Fruit fly (Drosophila melanogaster): ENCODE data around the gene CG15528.

DNA sequence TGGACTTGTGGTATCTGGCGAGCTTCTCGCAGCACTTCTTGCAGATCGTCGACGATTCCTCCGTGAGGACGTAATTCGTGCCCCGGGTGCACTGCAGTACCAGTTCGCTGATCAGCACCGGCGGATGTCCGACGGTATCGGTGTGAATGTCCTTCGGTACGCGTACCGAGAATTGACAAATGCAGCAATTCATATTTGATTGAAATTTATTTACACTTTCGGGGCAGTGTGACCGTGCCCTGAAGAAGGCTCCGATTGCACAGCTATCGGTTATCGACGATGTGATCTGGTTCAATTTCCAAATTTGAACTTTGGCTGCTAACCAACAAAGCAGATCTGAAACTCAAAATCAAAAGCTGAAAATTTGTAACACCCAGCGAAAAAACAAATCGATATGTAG, 15.3 kb downstream of the CG15528 start, which contains the start of gene ZIPIC:
- no peak for TF ChIP-seq Myc (optimal IDR thresholded peaks at IDR 0.05)
- TF ChIP-seq dl (GFP tag; optimal IDR thresholded peaks at IDR 0.05; ENCODE audit: insufficient read depth in 1 of 2, partially characterized antibody in 2 of 2) = no peak
- TF ChIP-seq Dfd (GFP tag; optimal IDR thresholded peaks at IDR 0.05) = no peak
- TF ChIP-seq OdsH (GFP tag; optimal IDR thresholded peaks at IDR 0.05) = no peak
- TF ChIP-seq Abd-B (GFP tag; optimal IDR thresholded peaks at IDR 0.05) = no peak
- no peak for TF ChIP-seq usp (GFP tag; optimal IDR thresholded peaks at IDR 0.05)
- TF ChIP-seq CG32264 (GFP tag; optimal IDR thresholded peaks at IDR 0.05) = no peak
- no peak for TF ChIP-seq psq (GFP tag; optimal IDR thresholded peaks at IDR 0.05)
- TF ChIP-seq Hnf4 (GFP tag; optimal IDR thresholded peaks at IDR 0.05) = no peak
- no peak for TF ChIP-seq Sp1 (GFP tag; optimal IDR thresholded peaks at IDR 0.05)
- no peak for TF ChIP-seq CG9705 (GFP tag; optimal IDR thresholded peaks at IDR 0.05)

Data from whole organism, wandering third instar larva.